Worm (Caenorhabditis elegans) whole organism, L4/young adult: Measurements from ENCODE around the gene srt-15.

Experiments
- W03F9.2 ChIP-seq: fragments of 150-350 bp; optimal IDR thresholded peaks from 2 replicates; lab custom pipeline; 2014; ENCODE audit warnings: missing biosample characterization, missing genetic modification characterization
- dao-5 ChIP-seq: sonication (generic microtip); optimal IDR thresholded peaks from 2 replicates; lab custom pipeline; 2016; ENCODE audit warnings: missing genotype, missing genetic modification characterization, moderate library complexity, missing compliant biosample characterization
- him-1 ChIP-seq: sonication (generic microtip); optimal IDR thresholded peaks from 2 replicates; lab custom pipeline; 2016; ENCODE audit warnings: missing genotype, missing genetic modification reagents, missing genetic modification characterization, missing compliant biosample characterization

DNA sequence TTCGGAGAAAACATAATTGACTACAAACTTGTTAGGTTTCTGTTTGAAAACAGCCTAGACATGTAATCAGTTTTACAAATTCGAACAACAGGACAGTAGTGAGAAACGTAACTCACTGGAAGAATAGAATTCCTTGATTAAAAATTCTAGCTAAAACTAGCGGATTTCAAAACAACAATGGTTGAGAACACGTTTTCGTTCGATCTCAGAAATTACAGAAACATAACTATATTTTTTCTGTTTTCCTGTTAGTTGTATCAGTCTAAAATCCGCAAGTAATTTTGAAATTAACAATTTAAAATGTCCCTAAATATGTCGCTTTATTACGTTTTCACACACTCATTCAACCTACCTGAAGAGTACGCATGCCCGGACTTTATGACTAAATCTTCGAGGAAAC lies 24.3 kb upstream of the srt-15 start, which contains the start of gene srt-8:
- TF ChIP-seq him-1 (no peak), dao-5 (tag; lab: Kevin White, UChicago) (no peak), W03F9.2 (tag; lab: Kevin White, UChicago) (no peak)
